Worm (Caenorhabditis elegans) whole organism, L1 larva: ENCODE data around the gene str-130.

ENCODE experiments used
- F16B12.6 ChIP-seq: fragments of 150-350 bp; optimal IDR thresholded peaks from 2 replicates; lab custom pipeline; 2014; ENCODE audit warnings: missing biosample characterization, missing genetic modification characterization
- mep-1 ChIP-seq: fragments of 150-350 bp; optimal IDR thresholded peaks from 2 replicates; lab custom pipeline; 2014; ENCODE audit warnings: missing biosample characterization, missing genetic modification characterization

- TF ChIP-seq F16B12.6 (tag; lab: Kevin White, UChicago) (no peak), mep-1 (tag; lab: Kevin White, UChicago) (no peak)
These were observed 38.8 kb upstream of the str-130 start, which contains the start of gene spr-1 for ce11 chrV:8129252-8129651.
